Fruit fly (Drosophila melanogaster): Measurements from ENCODE around the gene CG9759.

CG9759 gene

DNA sequence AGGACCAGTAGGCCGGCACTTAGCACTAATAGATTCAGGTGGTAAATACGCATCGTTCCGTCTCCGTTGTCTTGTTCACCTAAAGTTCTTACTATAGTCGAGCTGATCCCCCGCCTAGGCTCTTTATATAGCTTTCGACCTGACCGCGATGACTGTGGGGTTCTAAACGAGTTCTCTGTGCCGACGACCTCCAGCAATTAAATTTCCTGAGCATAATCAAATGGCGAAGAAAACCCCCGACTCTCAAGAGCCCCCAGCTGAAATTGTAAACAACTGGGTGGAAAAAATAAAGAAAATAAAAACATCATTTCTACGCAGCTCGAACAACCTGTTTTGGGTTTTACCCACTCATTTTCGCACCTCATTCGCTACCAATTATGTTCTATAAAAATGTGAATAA is at the start of gene CG9759:
Gene CG9759, minus strand, starts transcription at position 101 of the 400 bp plus-strand sequence.
- no peak for TF ChIP-seq noc (tag; optimal IDR thresholded peaks at IDR 0.05)

DNA sequence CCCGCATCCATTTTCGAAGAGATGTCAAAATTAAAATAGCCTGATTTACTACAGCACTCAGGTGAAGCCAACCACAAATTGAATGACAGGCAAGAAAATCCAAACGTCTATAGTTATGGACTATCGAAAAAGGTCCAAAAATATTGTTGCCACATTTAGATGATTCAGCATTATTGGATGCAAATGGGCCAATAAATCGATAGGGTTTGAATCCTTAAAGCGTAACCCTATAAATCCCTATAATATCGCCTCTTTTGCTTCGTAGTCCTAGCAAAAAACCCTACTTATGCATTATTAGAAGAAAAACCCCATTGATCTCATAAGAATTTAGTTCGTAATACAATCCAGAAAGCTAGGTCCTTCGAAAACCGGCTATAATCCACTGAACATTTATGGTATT is 47.2 kb upstream of the CG9759 start, which contains the start of gene Rbp4:
Gene Rbp4, minus strand, starts transcription at position 101 of the 400 bp plus-strand sequence.
- no peak for TF ChIP-seq noc (tag; optimal IDR thresholded peaks at IDR 0.05)

DNA sequence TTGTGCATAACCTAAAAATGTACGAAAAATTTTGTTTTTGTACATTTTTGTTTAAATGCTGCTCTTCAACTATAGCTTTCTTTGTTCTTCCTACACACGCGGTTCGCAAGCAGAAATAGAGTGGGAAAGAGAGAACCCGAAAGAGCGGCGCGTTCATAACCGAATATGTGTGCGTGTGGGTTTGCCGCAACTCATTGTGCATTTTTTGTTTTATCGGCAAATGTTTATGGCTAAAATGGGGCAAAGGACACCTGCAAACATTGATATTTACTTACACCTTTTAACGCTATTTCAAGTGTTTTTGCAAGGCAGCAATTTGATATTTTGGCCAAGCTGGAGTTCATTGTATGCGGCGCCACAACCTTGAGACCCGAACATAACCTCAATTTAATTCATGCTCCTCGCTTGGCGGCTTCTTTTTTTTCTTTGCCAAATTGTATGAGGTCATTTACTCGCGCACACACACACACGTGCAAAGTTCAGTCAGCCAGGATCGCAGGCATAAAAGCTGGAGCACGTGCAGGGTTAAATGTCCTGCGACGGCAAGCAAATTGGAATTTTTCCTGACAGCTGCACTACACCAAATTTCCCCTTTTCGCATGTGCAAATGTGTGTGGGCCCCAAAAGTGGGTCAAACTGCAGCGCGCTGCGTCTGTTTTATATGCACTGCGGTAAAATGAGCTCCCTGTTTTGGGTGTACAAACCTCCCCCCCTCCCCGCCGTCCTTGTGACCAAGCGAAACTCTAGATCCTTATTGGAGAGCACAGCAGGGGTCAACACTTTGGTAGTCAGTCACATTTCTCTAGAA is 38.9 kb upstream of the CG9759 start:
- TF ChIP-seq noc (tag; optimal IDR thresholded peaks at IDR 0.05): no peak

DNA sequence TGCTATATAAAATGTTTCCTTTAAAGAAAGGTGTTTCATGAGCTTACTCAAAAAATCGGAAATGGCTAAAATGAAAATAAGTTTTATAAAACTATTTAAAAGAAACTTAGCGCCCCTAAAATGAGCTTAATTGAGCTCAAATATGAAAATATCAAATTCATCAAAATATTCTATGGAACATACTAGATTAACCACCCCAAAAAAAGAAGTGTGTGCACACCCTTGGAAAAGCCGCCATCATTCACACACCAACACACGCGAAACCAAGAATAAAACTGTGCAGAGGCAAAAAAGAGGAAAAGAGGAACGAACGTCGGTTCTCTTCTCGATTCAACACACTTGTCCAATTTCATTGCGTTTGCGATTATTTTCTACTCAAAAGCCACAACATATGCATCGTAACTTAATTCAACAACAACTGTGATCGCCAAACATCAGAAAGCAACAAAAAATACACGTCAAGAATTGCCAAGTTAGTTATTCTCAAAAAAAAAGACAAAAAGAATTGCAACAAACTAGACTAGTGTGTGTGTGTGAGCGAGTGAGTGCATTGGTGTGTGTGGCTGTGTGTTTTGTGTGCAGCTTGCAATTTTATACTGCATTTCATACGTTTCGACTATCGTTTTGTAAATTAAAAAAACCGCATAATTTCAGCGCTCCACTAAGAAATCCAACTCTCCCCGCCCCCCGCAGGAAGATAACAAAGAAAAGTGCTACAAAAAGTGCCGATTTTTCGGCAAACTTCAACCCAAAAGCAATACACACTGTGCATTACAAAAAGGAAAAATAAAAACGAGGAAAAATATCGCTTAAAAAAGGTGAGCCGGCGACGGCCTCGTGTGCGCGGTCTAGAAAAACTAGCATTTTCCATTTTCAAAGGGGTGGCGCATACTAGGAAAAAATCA is 37.9 kb upstream of the CG9759 start, which contains the start of gene rin:
Gene rin, plus strand, starts transcription at position 276 of the 905 bp plus-strand sequence.
- no peak for TF ChIP-seq noc (tag; optimal IDR thresholded peaks at IDR 0.05)

DNA sequence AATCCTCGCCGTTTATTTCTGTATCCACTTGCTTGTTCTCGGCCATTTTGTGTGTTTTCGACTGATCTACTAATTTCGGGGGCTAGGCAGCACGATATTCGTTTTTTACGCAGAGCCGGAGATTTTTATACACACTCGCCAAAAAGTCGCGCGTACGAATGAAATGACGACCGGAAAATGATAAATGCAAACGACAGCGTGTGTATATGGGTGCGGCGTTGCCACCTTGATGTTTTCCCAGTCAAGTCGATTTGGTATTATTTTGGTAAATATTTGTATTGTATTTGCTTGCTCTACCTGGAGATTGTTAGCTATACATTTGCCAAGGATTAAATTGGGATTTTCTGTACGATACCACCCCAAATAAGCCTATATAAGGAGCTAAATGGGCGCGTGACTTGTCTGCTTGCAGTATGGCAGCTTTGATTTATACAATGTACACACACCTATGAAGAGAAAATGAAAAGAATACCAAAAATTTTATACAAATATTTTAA is 36.9 kb upstream of the CG9759 start, which contains the start of gene sqd:
Gene sqd, minus strand, starts transcription at position 431 of the 497 bp plus-strand sequence.
- TF ChIP-seq noc (tag; optimal IDR thresholded peaks at IDR 0.05): no peak

DNA sequence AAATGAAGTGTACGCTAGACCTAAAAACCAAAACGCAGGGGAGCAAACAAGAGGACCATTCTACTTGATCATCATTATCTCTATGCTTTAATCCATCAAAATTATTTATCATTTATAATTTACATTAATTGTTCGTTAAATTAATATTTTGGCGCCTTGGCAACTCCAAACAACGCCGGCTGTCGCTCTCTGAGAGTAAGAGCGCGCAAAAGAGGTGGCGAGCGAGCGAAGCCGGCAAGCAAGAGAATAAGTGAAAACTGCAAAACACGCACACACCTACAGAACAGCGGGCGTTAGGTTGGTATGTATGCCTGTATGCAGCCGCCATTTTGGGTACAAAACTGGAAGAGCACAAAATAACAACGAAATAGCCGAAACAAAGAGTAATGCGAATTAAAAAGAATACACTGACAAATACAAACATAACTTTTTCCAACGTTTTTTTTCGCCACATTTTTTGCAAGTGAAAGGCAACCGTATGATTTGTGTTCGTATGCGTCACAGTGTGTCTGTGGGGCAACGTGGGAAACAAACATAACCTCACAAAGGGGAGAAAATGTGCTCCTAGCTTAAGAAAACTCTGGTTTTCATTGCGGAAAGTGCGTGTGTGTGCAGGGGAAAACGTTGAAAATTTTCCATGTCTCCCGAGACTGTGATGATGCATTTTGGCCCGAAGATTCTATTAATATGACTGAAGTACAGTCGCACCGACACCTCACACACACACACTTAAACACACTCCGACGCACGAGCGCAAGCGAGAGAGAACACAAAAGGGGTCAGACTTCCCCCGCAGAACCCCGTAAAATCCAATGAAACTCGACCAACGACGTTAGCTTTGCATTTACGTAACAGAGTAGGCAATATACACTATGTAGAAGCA is 36.0 kb upstream of the CG9759 start:
- no peak for TF ChIP-seq noc (tag; optimal IDR thresholded peaks at IDR 0.05)

DNA sequence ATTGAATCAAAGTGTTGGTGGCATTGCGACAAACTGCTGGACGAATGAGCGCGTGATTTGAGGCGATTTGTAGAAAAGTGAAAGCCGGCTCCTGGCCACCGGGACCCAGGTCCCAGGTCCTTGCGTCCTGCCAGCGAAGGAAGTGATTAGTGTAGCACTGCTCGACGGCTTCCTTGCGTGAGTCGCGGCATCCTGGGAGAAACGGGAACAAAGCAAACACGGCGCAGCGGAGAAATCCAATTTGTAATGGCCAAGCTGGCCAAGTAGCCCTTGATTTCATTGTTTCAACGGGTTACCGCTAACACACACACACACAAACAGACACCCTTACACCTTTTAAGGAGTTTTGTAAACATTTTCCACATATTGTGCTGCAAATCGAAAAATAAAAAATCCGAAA is 22.6 kb upstream of the CG9759 start, which contains the start of gene CG10841:
Gene CG10841, plus strand, starts transcription at position 301 of the 400 bp plus-strand sequence.
- no peak for TF ChIP-seq noc (tag; optimal IDR thresholded peaks at IDR 0.05)

DNA sequence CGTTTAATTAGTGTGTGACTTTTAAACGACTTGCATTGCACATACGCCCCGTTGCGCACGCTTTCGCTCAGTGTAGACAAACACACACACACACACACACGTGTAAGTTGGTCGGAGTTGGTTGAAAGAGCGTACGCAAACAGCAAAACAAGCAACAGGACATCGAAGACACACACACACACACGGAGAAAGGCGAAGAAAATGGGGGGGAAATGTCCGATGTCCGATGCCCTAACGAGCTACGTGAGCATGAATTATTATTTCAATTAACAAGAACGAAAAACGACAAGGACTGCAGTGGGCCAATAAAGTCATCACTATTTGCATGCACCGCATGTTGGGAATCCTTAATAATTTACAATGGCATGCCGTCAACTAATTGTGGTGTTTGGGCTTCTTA is 8.2 kb upstream of the CG9759 start:
- no peak for TF ChIP-seq noc (tag; optimal IDR thresholded peaks at IDR 0.05)

DNA sequence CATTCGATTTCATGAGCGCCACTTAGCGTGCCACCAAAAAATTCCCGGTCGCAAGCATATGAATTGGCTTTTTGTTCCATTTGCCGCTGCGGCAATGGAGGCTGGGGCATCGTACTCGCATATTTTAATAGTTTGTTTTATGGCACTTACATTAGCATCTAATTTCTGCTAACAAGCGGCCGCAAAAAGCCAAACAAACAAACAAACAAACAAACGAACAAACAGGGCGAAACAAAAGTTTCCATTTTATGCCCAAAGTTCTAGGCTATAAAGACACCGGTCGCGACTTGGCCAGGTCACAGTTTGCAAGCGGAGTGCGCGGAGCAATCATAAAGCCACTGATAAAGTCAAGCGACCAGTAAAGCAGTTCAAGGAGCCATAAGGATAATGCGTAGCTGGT is 6.6 kb upstream of the CG9759 start, which contains the start of gene CG9269:
Gene CG9269, plus strand, starts transcription at position 301 of the 400 bp plus-strand sequence.
- no peak for TF ChIP-seq noc (tag; optimal IDR thresholded peaks at IDR 0.05)

DNA sequence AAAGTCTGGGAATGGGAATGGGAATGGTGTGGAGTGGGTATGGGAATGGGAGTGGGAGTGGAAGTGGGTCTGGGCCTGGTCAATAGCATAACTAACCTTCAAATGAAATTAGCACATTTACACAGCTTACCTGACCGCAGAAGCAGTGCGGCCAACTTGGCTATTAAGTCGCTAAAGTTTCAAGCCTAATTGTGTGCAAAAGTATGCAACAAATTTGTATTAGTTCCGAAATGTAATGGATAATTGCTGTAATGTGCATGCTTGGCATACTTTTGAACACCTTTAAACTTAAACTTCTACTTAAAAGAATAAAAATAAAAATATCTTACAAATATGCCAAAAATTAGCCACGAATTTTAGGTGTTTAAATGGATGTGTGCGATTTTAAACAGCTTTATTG is 6.0 kb upstream of the CG9759 start:
- TF ChIP-seq noc (tag; optimal IDR thresholded peaks at IDR 0.05): no peak

DNA sequence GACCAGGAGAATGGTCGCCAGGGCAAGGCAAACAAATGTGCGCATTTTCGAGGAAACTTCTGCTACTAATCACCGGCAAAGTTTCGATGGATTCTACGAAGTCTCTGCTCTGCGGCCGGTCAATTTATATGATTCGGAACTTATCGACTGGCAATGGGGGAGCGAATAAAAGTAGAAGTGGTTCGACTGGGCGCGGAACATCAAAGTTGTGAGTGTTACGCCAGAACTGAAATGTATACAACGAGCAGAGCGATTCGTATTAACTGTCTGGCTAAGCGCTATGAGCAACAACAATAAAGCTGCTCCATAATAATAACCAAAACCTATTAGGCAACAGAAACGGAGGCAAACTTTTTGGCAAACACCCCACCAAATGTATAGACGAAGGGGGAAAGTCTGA is 3.3 kb upstream of the CG9759 start, which contains the start of gene CG9757:
Gene CG9757, minus strand, starts transcription at position 101 of the 400 bp plus-strand sequence.
- no peak for TF ChIP-seq noc (tag; optimal IDR thresholded peaks at IDR 0.05)

DNA sequence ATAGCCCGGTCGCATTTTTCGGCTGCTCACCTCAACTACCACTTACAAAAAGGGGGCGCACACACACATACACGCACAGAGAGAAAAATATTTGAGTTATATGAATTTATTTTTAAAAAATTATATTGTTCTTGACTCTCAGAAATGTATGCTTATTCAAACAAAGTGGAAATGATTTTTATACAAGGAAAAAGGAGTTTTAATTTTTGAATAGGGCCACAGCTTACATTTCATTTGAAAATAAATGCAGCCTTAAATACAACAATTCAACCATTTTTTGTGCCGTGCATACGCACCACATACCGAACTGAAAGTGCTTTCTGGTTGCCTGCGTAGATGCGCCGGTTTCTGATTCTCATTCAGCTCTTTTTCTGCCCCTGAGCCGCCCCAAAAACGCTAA is 8.5 kb downstream of the CG9759 start:
- TF ChIP-seq noc (tag; optimal IDR thresholded peaks at IDR 0.05): no peak

DNA sequence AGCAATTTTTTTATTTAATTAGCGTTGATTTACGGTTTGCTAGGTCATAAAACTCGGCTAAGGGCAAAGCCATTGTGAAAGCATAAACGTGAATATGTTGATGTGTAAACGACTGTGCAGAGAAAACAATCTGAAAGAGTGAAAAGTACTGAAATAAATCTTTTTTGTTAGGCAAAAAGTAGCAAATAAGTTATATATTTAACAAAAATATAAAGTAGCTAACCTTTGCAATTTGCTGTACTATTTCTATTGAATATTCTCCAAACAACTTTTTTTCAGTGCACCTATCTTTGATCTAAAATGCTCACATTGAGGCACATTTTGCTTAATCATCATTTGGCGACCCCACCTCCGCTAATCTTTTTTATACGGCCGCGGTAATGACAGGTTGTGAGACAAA is 12.6 kb downstream of the CG9759 start:
- TF ChIP-seq noc (tag; optimal IDR thresholded peaks at IDR 0.05): no peak

DNA sequence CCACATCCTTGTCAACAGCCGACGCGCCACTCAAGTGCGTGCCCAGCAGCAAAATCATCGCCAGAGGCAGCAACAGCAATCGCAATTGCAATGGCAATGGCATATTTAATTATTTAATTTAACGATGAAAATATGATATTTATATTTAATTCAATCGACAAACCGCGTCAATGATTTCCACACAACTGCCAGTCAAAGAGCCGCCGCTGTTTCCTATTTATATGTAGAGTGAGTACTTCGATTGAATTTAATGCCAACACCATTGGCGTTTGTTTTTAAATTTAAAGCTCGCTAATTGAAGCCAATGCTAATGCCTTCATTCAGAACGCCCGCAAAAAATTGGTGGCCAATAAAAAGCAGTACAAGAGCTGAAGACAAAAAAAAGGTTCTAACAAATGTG is 16.5 kb downstream of the CG9759 start, which contains the start of gene CG14369:
Gene CG14369, minus strand, starts transcription at position 101 of the 400 bp plus-strand sequence.
- TF ChIP-seq noc (tag; optimal IDR thresholded peaks at IDR 0.05): no peak

DNA sequence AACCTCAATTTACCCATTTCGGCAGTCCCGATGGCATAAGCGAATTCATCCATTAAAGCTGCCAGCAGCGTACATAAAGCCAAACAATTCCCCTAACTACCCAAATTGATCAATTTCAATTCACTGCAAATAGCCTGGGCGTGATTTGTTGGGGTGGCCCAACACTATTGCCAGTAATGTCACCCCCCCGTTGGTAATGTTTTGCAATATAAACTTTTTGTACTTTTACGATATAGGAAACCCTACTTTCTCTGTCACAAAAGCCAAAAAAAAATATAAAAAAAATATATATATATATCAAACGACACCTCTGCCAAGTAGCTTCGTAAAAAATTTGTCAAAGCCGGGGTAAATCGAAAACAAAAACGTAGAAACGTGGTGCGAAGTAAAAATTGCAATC is 21.3 kb downstream of the CG9759 start, which contains the start of gene CG14370:
Gene CG14370, plus strand, starts transcription at position 301 of the 400 bp plus-strand sequence.
- TF ChIP-seq noc (tag; optimal IDR thresholded peaks at IDR 0.05): no peak
